Fruit fly (Drosophila melanogaster): ENCODE measurements around the gene Nf-YA.
A peak's percentile ranks its signal among the peaks of the same experiment; 100 is the strongest.

Nf-YA gene

DNA sequence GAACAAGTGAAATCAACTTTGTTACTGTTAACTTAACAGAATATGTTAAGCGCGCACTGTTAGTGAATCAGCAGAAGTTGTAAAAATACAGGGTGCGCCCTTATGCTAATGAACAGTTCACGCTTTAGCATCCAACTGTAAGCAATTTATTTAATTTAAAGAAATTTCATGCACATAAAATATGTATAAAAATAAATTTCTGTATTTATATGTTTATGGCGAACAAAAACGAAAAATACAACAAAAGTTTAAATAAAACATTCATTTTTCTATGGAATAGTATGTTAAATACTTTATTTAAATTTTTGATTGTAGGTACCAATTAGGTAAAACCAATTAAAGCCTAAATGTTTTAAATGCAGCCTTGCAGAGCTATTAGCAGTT is 17.5 kb downstream of the Nf-YA start:
- TF ChIP-seq kay (GFP tag; ENCODE audit: borderline replicate concordance) (peak; percentile 97), CG7101 (tag; optimal IDR thresholded peaks at IDR 0.05) (peak; percentile 10), toe (GFP tag; optimal IDR thresholded peaks at IDR 0.05) (no peak), CG7045 (GFP tag; optimal IDR thresholded peaks at IDR 0.05) (peak; percentile 36), CG11617 (GFP tag; optimal IDR thresholded peaks at IDR 0.05) (peak; percentile 32), CG33017 (tag; optimal IDR thresholded peaks at IDR 0.05) (peak; percentile 65), CG14711 (tag; optimal IDR thresholded peaks at IDR 0.05) (peak; percentile 57), cnc (optimal IDR thresholded peaks at IDR 0.05) (peak in 1 of 2 experiments; percentile 78), CG12768 (GFP tag; optimal IDR thresholded peaks at IDR 0.05) (peak; percentile 18), cic (GFP tag; optimal IDR thresholded peaks at IDR 0.05) (no peak)

DNA sequence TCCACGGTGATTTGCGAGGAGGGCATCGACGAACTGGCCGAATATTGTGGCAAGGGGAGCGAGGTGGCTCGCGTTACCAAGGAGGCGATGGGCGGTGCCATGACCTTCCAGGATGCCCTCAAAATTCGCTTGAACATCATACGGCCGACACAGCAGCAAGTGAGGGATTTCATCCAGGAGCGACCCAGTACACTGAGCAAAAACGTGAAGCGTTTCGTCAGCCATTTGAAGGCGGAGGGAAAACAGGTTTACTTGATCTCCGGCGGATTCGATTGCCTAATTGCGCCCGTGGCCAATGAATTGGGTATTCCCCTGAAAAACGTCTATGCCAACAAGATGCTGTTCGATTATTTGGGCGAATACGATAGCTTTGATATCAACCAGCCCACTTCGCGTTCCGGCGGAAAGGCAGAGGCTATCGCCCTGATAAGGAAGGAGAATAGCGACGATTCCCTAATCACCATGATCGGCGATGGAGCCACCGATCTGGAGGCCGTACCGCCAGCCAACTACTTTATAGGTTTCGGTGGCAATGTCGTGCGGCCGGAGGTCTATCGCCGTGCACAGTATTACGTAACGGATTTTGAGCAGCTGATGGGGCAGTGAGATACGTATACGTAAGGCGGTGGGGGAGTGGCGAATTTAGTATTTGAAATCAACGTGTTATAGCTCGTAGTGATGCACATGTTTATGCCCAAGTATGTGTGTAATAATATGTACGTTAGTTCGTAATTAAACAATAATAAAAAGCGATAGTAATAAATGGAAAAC is 18.1 kb downstream of the Nf-YA start:
- TF ChIP-seq Mnt (GFP tag; optimal IDR thresholded peaks at IDR 0.05), result peak; percentile 50
- peak; percentile 77 for TF ChIP-seq cic (GFP tag; optimal IDR thresholded peaks at IDR 0.05)
- TF ChIP-seq kay (GFP tag; ENCODE audit: borderline replicate concordance), result no peak
- peak; percentile 33 for TF ChIP-seq CG12768 (GFP tag; optimal IDR thresholded peaks at IDR 0.05)

DNA sequence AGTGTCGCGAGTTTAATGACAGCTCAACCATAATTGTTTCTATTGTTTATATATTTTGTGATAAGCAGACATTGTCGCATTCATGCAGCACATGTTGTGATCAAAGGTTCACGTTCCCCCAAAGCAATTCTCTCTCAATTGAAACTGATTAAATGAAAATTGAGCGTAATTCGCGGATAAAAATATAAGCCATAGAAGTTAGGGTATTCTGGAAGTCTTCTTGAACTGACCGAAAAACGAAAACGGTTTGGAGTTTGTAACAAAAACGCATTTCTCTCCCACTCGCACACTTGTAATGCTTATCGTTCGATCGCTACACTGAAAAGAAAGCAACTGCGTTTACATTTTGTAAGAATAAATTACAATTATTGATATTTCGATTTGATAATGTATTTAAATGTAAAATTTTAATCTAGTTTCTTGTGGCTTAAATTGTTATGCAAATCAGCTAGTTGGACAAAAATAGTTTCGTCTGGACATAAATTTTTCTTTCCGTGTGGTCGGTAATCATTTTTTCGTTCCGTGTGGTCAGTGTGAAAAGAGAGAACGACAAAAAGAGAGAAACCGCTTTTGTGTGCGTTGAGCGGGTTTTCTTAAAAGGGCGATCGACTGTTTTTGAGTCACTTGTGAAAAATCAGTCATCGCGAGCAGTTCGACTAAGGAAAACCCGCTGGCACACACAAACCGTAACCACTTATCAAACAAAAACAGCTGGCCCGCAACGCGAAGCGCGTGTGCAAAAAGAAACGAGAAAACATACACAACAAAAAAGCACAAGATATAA is 19.2 kb downstream of the Nf-YA start, which contains the start of gene aay:
aay (plus strand) TSS at position 618 of the 784 bp plus-strand sequence.
- TF ChIP-seq CG12768 (GFP tag; optimal IDR thresholded peaks at IDR 0.05) (peak; percentile 99), CG14711 (tag; optimal IDR thresholded peaks at IDR 0.05) (peak; percentile 98), CG11617 (GFP tag; optimal IDR thresholded peaks at IDR 0.05) (peak; percentile 99), bab1 (GFP tag; optimal IDR thresholded peaks at IDR 0.05) (peak; percentile 99), CG33017 (tag; optimal IDR thresholded peaks at IDR 0.05) (peak; percentile 100), CG7101 (tag; optimal IDR thresholded peaks at IDR 0.05) (peak; percentile 99), Mnt (GFP tag; optimal IDR thresholded peaks at IDR 0.05) (peak; percentile 97), ovo (GFP tag; optimal IDR thresholded peaks at IDR 0.05) (peak; percentile 96), kay (GFP tag; ENCODE audit: borderline replicate concordance) (peak; percentile 100), CG1620 (GFP tag; optimal IDR thresholded peaks at IDR 0.05) (peak; percentile 97), tj (GFP tag; optimal IDR thresholded peaks at IDR 0.05) (peak; percentile 96), cic (GFP tag; optimal IDR thresholded peaks at IDR 0.05) (peak; percentile 97), Hr96 (GFP tag; optimal IDR thresholded peaks at IDR 0.05) (peak; percentile 98), pad (GFP tag; optimal IDR thresholded peaks at IDR 0.05) (peak; percentile 94), cnc (optimal IDR thresholded peaks at IDR 0.05) (no peak), Crg-1 (GFP tag; optimal IDR thresholded peaks at IDR 0.05) (peak; percentile 92), toe (GFP tag; optimal IDR thresholded peaks at IDR 0.05) (peak; percentile 98), Clk (GFP tag; optimal IDR thresholded peaks at IDR 0.05) (peak; percentile 98), CG7045 (GFP tag; optimal IDR thresholded peaks at IDR 0.05) (peak; percentile 99), CG5204 (GFP tag; optimal IDR thresholded peaks at IDR 0.05) (peak; percentile 99)

DNA sequence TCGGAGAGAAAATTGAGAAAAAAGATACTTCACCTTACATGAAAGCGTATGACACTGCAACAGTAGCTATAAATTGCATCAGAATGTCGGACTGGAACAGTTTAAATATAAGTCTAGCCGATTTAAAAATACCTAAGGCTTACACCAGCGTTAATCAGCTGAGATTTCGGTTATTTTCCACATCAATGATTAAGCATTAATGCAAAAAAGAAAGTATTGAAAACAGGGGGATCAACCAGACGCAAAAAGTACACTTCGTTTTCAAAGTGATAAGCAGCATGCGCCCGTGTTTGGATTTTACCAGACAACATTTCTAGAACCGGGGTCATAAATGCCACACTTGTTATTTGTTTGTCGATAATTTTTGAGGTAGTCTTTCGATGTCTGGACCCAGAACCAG is 19.9 kb downstream of the Nf-YA start:
- TF ChIP-seq cnc (optimal IDR thresholded peaks at IDR 0.05), result peak in 1 of 2 experiments; percentile 62
- TF ChIP-seq cic (GFP tag; optimal IDR thresholded peaks at IDR 0.05), result no peak

DNA sequence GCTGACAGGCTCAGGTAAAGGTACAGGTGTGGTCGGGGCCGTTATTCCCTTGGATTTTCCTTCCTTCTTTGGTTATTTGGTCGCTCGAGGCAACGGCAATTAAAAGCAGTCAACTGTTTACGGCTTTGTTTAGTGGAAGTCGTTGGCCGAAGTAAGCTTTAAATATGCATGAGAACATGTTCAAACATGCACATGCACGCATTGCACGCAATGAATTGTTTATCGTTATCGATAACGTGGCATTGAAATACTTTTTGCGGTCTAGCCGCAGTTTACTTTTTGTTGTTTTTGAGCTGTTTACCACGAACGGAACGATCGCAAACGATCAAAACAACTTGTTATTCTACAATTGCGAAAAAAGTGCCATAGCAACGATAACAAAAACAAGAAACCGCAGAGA is 20.4 kb downstream of the Nf-YA start:
- TF ChIP-seq tj (GFP tag; optimal IDR thresholded peaks at IDR 0.05) (peak; percentile 33), cic (GFP tag; optimal IDR thresholded peaks at IDR 0.05) (peak; percentile 32), ovo (GFP tag; optimal IDR thresholded peaks at IDR 0.05) (peak; percentile 26), CG7101 (tag; optimal IDR thresholded peaks at IDR 0.05) (no peak)

DNA sequence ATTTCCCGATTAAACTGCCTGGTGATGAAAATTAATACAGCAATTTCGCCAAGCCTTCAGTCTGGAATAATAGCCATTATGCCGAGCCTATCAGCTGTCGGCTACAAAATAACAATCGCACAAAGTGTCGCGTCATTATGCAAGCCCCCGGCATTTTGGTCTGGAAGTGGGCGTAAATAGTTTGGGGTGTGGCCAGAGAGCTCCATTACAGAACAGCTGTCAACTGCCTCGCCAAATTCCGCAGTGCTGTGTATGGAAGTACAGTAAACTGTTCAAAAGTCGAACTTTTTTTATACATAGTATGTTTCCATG is 21.3 kb downstream of the Nf-YA start:
- TF ChIP-seq bab1 (GFP tag; optimal IDR thresholded peaks at IDR 0.05) (no peak), cnc (optimal IDR thresholded peaks at IDR 0.05) (peak; percentile 71 to 73), kay (GFP tag; ENCODE audit: borderline replicate concordance) (no peak)

DNA sequence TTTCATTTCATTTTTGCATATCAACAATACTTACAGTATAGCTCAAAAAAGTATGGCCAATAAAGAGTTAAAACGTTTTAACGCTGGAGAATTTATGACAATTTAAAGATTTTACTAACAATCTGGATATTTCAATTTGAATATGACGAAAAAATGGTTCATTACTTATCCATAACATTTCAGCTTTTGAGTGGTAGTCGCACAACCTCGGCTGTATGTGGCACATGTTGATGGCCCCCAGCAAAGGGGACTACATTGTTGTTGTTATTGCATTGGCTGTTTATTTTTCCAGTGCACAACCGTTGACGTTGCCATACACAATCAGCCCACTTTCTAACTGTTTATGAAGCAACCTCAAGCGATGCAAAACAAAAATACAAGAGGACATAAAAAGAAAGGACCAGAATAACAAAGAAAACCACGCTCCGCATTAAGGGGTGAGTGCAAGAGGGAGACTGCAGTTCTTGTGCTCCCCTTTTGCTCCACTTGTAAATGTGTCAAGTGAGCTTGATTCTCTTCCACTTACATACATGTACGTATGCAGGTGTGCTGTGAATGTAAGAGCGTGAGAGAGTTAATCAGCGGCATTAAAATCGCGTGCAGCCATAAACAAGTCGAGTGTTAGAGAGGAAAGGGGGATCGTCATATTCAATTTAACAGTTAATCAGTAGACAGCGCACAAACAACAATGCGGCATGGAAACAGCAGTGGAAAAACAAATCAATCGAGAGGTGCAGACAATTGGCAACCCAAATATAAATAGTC is 21.8 kb downstream of the Nf-YA start:
- TF ChIP-seq CG11617 (GFP tag; optimal IDR thresholded peaks at IDR 0.05) (peak; percentile 95), tj (GFP tag; optimal IDR thresholded peaks at IDR 0.05) (peak; percentile 94), pad (GFP tag; optimal IDR thresholded peaks at IDR 0.05) (peak; percentile 92), CG5204 (GFP tag; optimal IDR thresholded peaks at IDR 0.05) (peak; percentile 89), Hr96 (GFP tag; optimal IDR thresholded peaks at IDR 0.05) (peak; percentile 80), CG12768 (GFP tag; optimal IDR thresholded peaks at IDR 0.05) (peak; percentile 88), CG7101 (tag; optimal IDR thresholded peaks at IDR 0.05) (peak; percentile 95), CG33017 (tag; optimal IDR thresholded peaks at IDR 0.05) (peak; percentile 96), ovo (GFP tag; optimal IDR thresholded peaks at IDR 0.05) (peak; percentile 84), CG7045 (GFP tag; optimal IDR thresholded peaks at IDR 0.05) (peak; percentile 95), kay (GFP tag; ENCODE audit: borderline replicate concordance) (peak; percentile 96), Clk (GFP tag; optimal IDR thresholded peaks at IDR 0.05) (peak; percentile 61), cnc (optimal IDR thresholded peaks at IDR 0.05) (no peak), CG14711 (tag; optimal IDR thresholded peaks at IDR 0.05) (peak; percentile 91), Mnt (GFP tag; optimal IDR thresholded peaks at IDR 0.05) (peak; percentile 89), bab1 (GFP tag; optimal IDR thresholded peaks at IDR 0.05) (peak; percentile 98), CG1620 (GFP tag; optimal IDR thresholded peaks at IDR 0.05) (peak; percentile 84), Crg-1 (GFP tag; optimal IDR thresholded peaks at IDR 0.05) (peak; percentile 87), cic (GFP tag; optimal IDR thresholded peaks at IDR 0.05) (peak; percentile 87), toe (GFP tag; optimal IDR thresholded peaks at IDR 0.05) (peak; percentile 58)
